Fruit fly (Drosophila melanogaster): ENCODE measurements around the gene SdhD.
A peak's percentile ranks its signal among the peaks of the same experiment; 100 is the strongest.

SdhD gene

DNA sequence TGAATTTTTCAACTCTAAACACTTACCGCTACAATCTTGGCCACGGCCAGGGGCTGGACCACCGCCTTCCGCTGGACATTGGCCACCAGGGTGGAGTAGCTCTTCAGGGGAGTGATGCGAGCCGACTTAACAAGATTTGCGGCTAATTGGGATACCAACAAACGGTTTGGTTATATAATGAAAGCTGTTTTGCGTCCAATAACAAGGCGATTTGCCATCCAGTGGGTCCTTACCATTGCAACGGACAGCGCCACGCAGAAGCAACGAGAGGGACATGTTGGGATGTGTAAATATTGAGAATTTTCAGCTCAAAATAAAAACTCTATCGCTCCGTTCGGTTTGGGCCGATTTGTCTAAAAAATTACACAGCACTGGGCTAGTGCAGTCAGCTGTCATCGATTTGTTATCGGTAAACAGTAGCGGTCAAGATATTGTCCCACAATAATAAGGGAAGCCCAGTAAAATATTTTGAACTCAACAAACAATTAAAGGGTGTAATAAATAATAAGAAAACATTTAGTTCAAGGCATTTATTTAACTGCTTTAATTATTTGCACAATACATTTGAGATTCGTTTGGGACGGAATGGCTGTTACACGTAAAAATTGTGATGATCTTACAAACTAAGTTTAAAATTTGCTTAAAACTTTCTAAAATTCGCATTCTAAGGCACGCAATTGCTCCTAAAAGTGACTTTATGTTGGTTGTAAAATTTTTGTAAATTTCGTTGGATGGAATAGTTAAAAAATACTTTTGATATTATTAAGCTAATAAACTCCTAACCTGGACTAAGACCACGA, at the start of gene SdhD:
TSS of gene SdhD (minus strand) at position 382 of the 800 bp plus-strand sequence.
- TF ChIP-seq CG17801 (GFP tag; optimal IDR thresholded peaks at IDR 0.05; ENCODE audit: partially characterized antibody) = peak; percentile 46

DNA sequence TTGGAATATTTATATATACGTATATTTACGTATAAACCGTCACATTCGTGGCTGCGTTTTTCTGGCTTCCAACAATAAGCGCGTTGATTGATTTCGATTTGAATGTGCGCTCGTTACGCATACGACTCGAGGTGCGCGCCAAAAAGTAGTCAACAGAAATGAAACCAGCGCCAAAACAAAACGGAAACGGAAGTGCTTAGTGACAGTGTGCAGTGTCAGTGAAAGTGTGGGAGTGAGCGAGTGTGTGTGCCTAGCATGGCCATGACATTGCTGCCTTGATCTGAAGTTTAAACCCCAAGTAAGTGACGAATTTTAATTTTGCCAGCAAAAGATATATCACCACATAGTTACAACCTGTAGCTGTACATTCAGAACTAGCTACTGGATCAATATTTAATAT, 43.3 kb upstream of the SdhD start, which contains the start of gene CG34355:
TSS of gene CG34355 (plus strand) at position 192 of the 400 bp plus-strand sequence.
- TF ChIP-seq CG17801 (GFP tag; optimal IDR thresholded peaks at IDR 0.05; ENCODE audit: partially characterized antibody) = peak; percentile 30

DNA sequence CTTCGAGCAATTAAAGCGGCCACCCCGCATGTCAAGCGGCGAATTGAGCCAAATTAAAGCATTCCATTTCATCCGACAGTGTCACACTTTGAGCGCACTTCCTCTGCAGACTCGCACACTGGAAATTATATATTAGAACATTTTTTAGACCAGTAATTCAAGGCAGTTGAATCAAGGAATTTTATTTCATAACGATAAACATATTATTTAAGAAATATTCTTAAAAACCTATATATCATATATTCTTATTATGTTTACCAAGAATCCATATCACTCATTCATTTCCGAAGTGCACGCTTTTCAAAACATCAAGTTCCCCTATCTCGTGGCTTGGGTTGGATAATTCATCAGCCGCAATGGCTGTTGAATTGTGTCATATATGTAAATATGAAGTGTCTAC, 31.1 kb upstream of the SdhD start:
- TF ChIP-seq CG17801 (GFP tag; optimal IDR thresholded peaks at IDR 0.05; ENCODE audit: partially characterized antibody) = no peak

DNA sequence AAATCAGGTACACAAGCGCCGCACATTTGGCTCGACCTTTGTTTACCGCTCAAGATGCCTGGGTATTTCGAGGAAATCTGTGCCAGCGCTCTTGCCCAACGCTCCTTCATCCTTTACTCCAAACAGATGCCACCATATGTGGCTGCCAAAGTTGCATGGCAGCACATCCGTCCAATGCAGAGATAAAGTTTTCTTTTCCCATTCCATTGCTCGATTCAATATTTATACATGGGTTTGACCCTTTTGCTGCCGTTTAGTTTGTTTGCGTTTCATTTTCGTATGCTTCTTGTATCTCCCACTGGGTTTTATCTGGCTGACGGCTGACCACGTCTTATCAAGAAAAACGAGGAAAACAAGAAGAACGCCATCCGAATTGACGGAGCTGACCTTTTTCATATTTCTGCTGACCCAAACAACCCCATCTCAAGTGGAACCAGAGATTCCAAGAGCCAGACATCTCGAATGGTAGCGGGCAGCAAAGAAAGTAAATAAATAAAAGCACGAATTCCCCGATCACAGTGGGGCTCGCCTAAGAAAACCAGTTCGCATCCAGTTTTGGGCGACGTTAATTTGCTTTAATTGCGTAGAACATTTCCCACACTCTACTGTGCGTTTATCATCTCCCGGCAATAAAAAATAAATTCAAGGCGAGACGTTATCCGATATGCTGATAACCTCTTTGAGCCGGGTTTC, 30.2 kb upstream of the SdhD start:
- peak; percentile 29 for TF ChIP-seq CG17801 (GFP tag; optimal IDR thresholded peaks at IDR 0.05; ENCODE audit: partially characterized antibody)

DNA sequence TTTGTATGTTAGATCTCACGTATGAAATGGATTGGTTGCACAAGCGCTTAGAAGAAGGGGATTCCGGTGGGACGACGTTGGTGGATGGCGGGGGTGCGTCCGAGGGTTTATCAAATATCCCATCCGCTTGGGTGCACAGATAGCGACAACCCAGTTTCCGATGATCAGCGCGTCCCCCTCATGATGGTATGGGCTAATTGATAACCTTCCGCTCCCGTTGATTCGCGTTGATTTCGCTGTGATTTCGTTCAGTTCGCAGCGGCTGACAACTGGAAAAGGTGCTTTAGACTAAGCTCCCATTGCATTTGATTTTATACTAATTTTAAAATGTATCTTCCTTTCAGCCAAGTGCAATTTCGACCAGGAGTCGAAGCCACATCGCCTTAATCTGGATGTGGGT, 29.2 kb upstream of the SdhD start:
- no peak for TF ChIP-seq CG17801 (GFP tag; optimal IDR thresholded peaks at IDR 0.05; ENCODE audit: partially characterized antibody)

DNA sequence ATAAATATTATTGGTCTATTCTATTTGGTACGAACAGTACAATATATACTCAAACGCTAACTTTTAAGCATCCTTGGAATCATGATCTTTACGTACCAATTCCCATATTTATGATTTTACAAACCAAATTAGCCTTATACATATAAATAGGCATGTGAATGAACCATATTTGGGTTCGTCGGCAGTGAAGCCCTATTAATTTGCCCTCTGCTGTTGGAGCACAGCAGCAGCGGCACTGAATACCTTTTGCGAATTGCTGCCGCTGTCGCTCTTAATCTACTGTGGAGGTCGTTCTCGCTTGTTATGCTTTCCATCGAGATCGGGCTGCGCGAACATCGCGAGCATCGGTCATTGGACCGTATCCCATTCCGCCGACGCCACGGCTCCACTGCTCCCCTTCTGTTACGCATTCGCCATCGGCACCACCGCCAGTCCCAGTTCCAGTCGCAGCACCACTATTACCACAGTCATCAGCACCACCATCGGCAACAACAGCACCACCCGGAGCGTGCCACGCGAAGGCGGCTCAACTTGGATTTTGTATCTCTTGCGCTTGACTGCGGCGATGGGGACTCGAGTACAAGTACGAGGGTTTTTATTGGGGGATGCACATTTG, 28.1 kb upstream of the SdhD start:
- no peak for TF ChIP-seq CG17801 (GFP tag; optimal IDR thresholded peaks at IDR 0.05; ENCODE audit: partially characterized antibody)

DNA sequence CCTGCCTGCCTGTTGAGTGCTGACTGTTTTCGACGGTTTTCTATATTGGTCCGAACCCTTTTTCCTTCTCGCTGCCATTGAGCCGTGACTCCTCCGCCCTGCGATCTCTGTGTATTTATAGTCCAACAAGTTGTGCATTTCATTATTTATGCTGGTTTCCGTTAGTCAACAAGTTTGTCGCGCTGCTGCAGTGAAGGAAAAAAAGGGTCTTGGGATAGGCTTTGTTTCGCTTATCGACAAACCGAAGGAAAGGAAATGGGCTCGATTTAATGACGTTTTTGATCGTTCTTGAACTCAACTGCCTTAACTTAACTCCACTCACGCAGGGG, 27.2 kb upstream of the SdhD start:
- no peak for TF ChIP-seq CG17801 (GFP tag; optimal IDR thresholded peaks at IDR 0.05; ENCODE audit: partially characterized antibody)

DNA sequence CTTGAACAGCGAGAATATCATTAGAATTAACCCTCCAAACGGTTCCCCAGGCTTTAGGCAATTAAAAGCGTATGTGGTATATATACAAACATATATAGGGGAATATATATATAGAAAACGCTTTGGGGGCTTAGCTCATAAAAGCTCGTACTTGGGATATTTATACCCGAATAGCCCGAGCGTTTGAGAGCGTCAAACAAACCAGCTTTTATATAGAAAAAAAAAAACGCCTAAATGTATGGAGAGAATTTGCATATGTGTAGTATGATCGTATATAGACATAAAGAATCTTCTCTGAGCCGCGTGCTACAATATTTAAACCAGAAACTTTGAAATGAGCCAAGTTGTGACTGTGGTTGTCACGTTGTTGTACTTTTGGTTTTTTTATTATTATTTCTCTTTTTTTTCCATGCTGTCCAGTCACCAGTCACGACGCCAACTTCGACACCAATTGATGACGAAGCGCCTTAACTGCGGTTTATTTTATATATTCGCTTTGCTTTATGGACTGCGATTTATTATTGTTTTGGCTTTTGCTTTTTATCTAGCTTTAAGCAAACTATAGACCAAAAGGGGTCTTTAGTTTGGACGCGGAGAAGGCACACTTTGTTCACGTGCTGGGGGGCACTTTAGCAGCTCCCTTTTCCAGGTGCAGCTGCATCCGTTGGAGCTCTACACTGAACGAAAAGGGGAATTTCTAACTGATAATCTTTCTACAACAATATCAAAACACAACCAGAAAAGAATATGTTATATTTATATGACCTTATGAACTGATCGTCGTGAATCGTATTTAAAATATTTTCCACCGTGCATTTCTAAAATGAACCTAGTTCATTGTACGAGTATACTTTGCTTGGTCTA, 26.6 kb upstream of the SdhD start:
- peak; percentile 77 for TF ChIP-seq CG17801 (GFP tag; optimal IDR thresholded peaks at IDR 0.05; ENCODE audit: partially characterized antibody)

DNA sequence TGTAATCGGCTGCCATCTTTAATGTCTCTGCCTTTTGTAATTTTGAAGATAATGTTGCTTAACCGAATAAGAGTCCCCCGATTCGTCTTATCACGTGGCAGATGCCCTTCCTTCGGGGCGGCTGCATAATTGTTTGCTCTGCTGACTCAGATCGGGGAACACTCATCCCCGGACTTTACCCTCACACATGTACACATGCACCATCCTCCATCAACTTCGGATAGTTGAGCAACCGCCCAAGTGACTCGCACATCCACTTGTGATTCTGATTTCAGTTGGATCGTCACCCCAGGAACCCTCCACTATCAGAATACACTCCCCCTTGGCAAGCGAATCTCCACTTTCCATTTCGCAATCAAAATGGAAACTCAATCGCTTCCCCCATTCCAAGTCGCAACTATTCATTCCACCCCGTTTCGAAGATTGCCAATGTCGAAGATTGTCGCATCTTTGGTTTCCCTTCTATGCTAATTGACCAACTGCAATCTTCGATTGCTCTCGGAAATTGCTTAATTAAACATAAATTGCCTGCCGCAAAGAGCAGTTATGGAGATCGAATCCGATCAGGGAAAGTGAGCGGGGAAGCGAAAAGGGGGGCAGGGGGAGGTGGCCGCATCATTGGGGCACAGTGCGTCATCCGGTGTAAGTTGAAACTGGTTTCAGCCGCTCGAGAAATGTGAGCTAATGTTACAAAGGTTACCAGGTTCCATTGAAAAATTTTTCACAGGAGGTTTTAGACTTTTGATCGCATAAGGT, 24.7 kb upstream of the SdhD start:
- no peak for TF ChIP-seq CG17801 (GFP tag; optimal IDR thresholded peaks at IDR 0.05; ENCODE audit: partially characterized antibody)

DNA sequence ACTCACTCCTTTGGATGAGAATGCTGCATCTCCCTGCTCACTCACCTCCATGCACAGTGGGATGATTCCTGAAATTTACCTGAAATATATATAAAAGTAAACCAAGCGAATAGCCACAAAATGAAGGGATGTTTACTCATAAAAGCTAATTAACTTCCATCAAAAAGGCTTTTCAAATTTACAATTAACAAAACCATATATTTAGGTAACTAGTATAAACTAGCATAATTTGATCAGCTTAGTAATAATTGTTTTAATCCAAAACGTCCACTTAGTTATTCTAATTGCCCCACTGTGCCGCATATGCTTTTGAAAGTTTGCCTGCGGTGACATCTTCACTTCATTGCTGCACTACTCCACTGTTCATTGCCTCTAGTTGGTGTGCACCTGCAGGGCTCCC, 23.6 kb upstream of the SdhD start:
- TF ChIP-seq CG17801 (GFP tag; optimal IDR thresholded peaks at IDR 0.05; ENCODE audit: partially characterized antibody) = no peak

DNA sequence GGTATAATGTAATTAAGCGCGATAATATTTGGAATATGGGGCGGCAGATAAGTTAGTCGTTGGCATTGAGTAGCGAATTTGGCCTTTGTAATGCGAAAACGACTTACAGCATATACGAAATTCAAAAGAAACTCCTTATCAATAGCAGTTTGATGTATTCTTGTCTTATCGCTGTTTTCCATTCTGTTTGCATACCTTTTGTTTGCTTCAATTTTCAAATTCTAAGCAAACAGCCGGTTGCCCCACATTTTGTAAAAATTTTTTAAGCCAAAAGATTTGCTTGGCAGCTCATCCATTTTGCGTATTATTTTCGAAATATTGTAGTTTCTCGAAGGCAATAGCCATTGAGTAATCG, 23.0 kb upstream of the SdhD start:
- TF ChIP-seq CG17801 (GFP tag; optimal IDR thresholded peaks at IDR 0.05; ENCODE audit: partially characterized antibody) = no peak

DNA sequence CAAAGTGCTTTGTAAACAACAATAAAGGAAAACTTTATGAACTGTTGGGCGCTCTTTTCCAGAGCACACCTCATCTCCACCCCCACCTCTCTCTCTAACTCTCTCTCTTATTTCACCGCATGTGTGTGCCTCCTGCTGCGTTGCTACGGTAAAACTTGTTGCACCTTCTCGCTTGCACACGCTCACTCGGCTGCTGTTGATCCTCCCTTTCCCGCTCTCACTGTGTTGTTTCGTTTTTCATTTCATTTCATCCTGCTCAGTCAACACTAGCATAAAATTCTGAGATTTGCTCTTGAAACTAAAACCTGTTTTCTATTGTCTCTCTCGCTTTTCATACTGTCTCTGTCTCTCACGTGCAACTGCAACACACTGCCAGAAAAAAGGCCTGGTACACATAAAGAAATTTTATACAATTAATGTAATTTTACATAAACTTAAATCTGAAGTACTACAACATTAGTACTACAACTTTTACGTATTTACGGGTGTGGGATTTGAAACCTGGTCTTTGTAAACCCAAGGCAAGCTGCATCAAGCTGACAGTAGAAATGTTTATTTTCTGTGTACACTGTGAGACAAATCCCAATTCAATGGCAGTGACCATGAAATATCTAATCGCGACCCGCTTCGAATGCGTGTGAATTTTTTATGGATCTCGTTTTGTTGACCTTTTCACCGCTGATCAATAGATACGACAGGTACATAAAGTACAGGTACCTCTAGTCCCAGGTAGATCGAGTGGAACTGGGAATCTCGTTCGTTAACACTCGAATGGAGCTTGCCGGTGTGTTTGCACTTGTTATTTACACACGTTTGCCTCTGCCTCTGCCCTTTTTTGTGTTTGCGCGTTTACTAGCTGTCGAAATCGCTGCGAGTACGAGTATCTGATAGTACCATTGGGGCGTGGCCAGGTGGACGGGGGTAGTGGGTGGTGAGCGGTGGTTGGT, 22.3 kb upstream of the SdhD start:
- TF ChIP-seq CG17801 (GFP tag; optimal IDR thresholded peaks at IDR 0.05; ENCODE audit: partially characterized antibody) = no peak

DNA sequence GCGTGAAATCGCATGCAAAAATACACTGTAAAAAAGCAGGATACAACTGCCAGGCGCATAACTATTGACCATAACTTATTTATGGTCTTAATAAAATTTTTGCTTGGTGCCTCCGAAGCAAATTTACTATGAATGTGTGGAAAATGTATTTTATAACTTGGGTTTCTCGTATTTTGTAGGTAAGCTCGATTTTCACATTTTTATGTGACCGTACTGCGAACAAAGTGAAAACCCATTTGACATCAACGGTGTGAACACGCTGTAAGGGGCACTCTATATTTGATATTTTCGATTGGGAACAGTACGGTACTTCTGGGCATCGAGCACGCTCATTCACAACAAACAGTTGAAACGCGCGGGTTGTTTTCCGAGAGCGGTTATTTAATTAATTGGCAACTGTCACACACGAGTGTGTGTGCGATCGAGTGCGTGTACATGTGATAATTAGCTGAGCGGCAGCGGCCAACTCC, 21.1 kb upstream of the SdhD start, which contains the start of the genes Nup98-96 and mbc:
TSS of gene Nup98-96 (minus strand) at position 156 of the 470 bp plus-strand sequence.
TSS of gene mbc (plus strand) at position 300 of the 470 bp plus-strand sequence.
- TF ChIP-seq CG17801 (GFP tag; optimal IDR thresholded peaks at IDR 0.05; ENCODE audit: partially characterized antibody) = peak; percentile 70
